Fruit fly (Drosophila melanogaster): ENCODE measurements around the gene bma.

The bma gene

DNA sequence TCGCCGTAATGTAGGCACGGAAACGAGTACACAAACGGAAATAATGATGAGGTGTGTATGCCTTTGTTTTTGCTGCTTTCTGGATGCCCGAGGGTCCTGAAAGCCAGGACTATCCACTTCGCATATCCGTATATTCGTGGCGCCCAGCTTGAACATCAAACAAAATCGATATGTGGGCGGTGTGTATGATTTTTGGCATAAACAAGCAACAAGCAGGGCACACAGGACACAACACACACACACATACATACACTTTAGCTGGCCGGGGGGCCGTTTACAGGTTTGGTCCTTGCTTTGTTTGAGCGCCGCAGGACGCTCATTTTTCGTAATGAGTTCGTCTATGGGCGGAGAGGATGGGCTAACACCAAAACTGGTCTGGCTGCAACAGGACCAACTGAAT, 2.9 kb upstream of the bma start:
- no peak for TF ChIP-seq Jra (GFP tag; optimal IDR thresholded peaks at IDR 0.05)
- no peak for TF ChIP-seq Hr83 (GFP tag; optimal IDR thresholded peaks at IDR 0.05; ENCODE audit: poor library complexity, severe bottlenecking)
- no peak for TF ChIP-seq Vsx2 (GFP tag; optimal IDR thresholded peaks at IDR 0.05; ENCODE audit: partially characterized antibody)
- no peak for TF ChIP-seq jim (GFP tag; optimal IDR thresholded peaks at IDR 0.05)
- TF ChIP-seq HLH106 (tag; optimal IDR thresholded peaks at IDR 0.05): no peak
- TF ChIP-seq h (GFP tag; optimal IDR thresholded peaks at IDR 0.05): no peak
- TF ChIP-seq Mio (GFP tag; optimal IDR thresholded peaks at IDR 0.05): no peak
- no peak for TF ChIP-seq rgr (GFP tag; optimal IDR thresholded peaks at IDR 0.05)
- TF ChIP-seq N (GFP tag; optimal IDR thresholded peaks at IDR 0.05): no peak
- no peak for TF ChIP-seq pan (optimal IDR thresholded peaks at IDR 0.05)
- no peak for TF ChIP-seq Hr78 (GFP tag; optimal IDR thresholded peaks at IDR 0.05)
- TF ChIP-seq Rel (GFP tag; optimal IDR thresholded peaks at IDR 0.05): no peak
- TF ChIP-seq Rel (tag; optimal IDR thresholded peaks at IDR 0.05): no peak
- TF ChIP-seq Abd-B (GFP tag; optimal IDR thresholded peaks at IDR 0.05): no peak
- no peak for TF ChIP-seq fru (GFP tag; optimal IDR thresholded peaks at IDR 0.05)
- TF ChIP-seq Myc (optimal IDR thresholded peaks at IDR 0.05): no peak
- no peak for TF ChIP-seq CrebA (GFP tag; optimal IDR thresholded peaks at IDR 0.05; ENCODE audit: borderline replicate concordance)
- TF ChIP-seq ey (GFP tag; optimal IDR thresholded peaks at IDR 0.05): no peak
- no peak for TF ChIP-seq psq (GFP tag; optimal IDR thresholded peaks at IDR 0.05)
- no peak for TF ChIP-seq dmrt93B (GFP tag; optimal IDR thresholded peaks at IDR 0.05)
- TF ChIP-seq lola (GFP tag; optimal IDR thresholded peaks at IDR 0.05): no peak

DNA sequence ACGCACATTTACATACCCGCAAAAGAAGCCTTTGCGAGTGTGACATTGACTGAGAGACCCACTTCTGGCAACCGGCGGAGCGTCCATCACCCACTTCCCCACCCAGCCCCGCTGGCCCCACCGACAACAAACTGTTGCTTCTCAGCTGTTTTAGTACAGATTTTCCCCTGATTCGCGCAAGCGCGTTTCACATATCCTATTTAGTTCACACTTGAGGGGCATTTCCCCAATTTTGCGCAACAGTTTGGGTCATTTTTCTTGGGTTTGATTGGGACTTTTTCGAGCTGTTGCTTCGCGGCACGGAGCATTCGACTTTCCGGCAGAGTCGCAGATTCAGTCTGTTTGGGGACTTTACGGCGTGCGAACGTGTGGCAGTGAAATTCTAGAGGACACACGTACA, 19.2 kb downstream of the bma start:
- TF ChIP-seq Hr83 (GFP tag; optimal IDR thresholded peaks at IDR 0.05; ENCODE audit: poor library complexity, severe bottlenecking): no peak
- no peak for TF ChIP-seq Rel (GFP tag; optimal IDR thresholded peaks at IDR 0.05)
- TF ChIP-seq Rel (tag; optimal IDR thresholded peaks at IDR 0.05): no peak
- no peak for TF ChIP-seq lola (GFP tag; optimal IDR thresholded peaks at IDR 0.05)
- no peak for TF ChIP-seq fru (GFP tag; optimal IDR thresholded peaks at IDR 0.05)
- no peak for TF ChIP-seq Mio (GFP tag; optimal IDR thresholded peaks at IDR 0.05)
- no peak for TF ChIP-seq h (GFP tag; optimal IDR thresholded peaks at IDR 0.05)
- TF ChIP-seq HLH106 (tag; optimal IDR thresholded peaks at IDR 0.05): no peak
- no peak for TF ChIP-seq CG32264 (GFP tag; optimal IDR thresholded peaks at IDR 0.05)

DNA sequence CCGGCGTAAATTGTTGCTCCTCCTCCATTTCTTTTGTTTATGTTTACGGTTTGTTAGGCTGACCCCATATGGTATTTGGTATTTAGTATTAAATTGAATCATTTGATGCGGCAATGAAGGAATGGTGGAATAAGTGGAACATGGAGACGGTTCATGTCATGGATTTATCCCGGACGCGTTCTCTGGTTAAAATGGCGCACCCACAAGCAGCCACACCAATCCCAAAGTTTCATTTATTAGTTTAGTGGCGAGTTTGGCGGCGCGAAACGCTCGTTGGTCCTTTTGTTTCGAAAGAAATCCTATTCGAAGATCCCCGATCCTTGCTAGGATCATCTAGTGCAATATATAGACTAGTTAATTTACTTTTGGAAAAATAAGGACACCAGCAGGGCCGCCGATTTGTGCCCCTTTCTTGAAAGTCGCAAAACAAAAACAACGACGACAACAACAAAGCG, 60.4 kb downstream of the bma start, which contains the start of the genes CG6685 and Dronc:
CG6685 (minus strand) TSS at position 51 of the 455 bp plus-strand sequence.
Dronc (plus strand) TSS at position 213 of the 455 bp plus-strand sequence.
- TF ChIP-seq Rel (GFP tag; optimal IDR thresholded peaks at IDR 0.05) (no peak), Rel (tag; optimal IDR thresholded peaks at IDR 0.05) (peak; percentile 99), Sp1 (GFP tag; optimal IDR thresholded peaks at IDR 0.05) (no peak), HLH106 (tag; optimal IDR thresholded peaks at IDR 0.05) (peak; percentile 10), Hr83 (GFP tag; optimal IDR thresholded peaks at IDR 0.05; ENCODE audit: poor library complexity, severe bottlenecking) (peak; percentile 14), Vsx2 (GFP tag; optimal IDR thresholded peaks at IDR 0.05; ENCODE audit: partially characterized antibody) (peak; percentile 18)

DNA sequence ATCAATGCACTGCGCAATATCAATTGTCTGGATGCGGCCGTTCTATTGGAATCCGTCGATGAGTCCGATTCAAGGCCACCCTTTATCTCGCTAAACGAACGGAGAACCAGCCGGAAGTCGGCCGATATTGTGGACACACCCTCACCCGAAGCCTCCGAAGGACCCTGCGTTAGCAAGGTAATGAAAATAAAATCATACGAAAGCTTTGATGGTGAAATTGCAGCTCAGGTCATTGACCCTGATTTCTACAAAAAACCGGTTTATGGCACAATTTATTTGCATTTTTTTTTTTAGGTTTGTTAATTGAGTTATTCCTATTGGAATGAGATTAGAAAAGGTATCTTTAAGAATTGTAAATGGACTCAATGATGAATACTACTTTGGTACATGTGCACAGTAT, 61.2 kb downstream of the bma start:
- no peak for TF ChIP-seq sage (GFP tag; optimal IDR thresholded peaks at IDR 0.05)
- TF ChIP-seq dl (GFP tag; optimal IDR thresholded peaks at IDR 0.05; ENCODE audit: insufficient read depth in 1 of 2, partially characterized antibody in 2 of 2): no peak
- TF ChIP-seq Jra (GFP tag; optimal IDR thresholded peaks at IDR 0.05): no peak
- no peak for TF ChIP-seq dmrt93B (GFP tag; optimal IDR thresholded peaks at IDR 0.05)
- TF ChIP-seq CrebA (GFP tag; optimal IDR thresholded peaks at IDR 0.05; ENCODE audit: borderline replicate concordance): no peak
- no peak for TF ChIP-seq Sp1 (GFP tag; optimal IDR thresholded peaks at IDR 0.05)
- no peak for TF ChIP-seq Hr83 (GFP tag; optimal IDR thresholded peaks at IDR 0.05; ENCODE audit: poor library complexity, severe bottlenecking)
- TF ChIP-seq brk (GFP tag; optimal IDR thresholded peaks at IDR 0.05): no peak

DNA sequence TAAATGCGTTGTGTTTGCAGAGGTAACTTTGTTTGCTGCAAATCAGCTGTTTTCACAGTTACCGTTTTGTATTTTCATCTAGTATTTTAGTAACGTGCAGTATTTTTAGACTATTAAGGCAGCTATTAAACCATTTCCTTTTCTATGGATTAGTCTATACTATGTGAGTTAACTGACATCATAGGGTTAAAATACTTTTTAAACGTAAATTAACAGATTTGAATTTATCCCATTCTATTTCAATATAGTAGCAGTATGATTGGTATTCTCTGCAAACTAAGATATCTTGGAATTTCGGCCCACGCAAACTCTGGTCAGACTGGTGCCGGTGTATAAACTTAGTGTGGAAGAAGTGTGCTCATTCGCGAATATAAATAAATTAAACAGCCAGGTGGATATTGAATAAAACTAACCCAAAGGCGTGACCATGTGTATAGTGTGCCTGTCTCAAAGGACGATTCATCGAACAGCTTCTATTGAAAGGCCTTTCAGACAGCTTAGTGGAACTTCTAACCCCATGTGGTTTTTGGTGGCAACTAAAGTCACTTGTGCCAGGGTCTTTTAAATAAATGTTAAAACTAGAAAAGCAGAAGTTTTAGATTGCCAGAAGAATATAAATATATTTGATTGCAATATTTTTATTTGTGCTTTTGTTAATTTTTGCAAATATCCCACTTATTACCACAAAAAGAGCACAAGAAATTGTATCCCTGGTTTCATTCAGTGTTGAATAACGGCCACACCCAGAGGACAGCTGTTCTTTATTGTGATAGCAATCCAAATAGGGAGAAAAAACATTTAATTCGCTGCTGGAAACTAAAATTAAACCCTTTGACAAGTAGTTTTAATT, 64.3 kb downstream of the bma start, which contains the start of the genes CG6674, CG42455 and vnc:
CG6674 (minus strand) TSS at position 48 of the 850 bp plus-strand sequence.
CG42455 (plus strand) TSS at position 306 of the 850 bp plus-strand sequence.
vnc (plus strand) TSS at position 306 of the 850 bp plus-strand sequence.
- TF ChIP-seq dsf (GFP tag; optimal IDR thresholded peaks at IDR 0.05; ENCODE audit: borderline replicate concordance): peak; percentile 18
- TF ChIP-seq br (GFP tag; optimal IDR thresholded peaks at IDR 0.05): no peak
- TF ChIP-seq Myc (optimal IDR thresholded peaks at IDR 0.05): peak; percentile 43
- peak; percentile 42 for TF ChIP-seq Hr83 (GFP tag; optimal IDR thresholded peaks at IDR 0.05; ENCODE audit: poor library complexity, severe bottlenecking)
- no peak for TF ChIP-seq usp (GFP tag; optimal IDR thresholded peaks at IDR 0.05)
- peak in 1 of 2 experiments; percentile 48 for TF ChIP-seq foxo (GFP tag; optimal IDR thresholded peaks at IDR 0.05)
- peak; percentile 50 for TF ChIP-seq Hnf4 (GFP tag; optimal IDR thresholded peaks at IDR 0.05)
- TF ChIP-seq brk (GFP tag; optimal IDR thresholded peaks at IDR 0.05): peak; percentile 19
- no peak for TF ChIP-seq sage (GFP tag; optimal IDR thresholded peaks at IDR 0.05)
- peak; percentile 4 for TF ChIP-seq sv (GFP tag; optimal IDR thresholded peaks at IDR 0.05)
- TF ChIP-seq Dif (GFP tag; optimal IDR thresholded peaks at IDR 0.05; ENCODE audit: partially characterized antibody): no peak
- peak; percentile 41 for TF ChIP-seq h (GFP tag; optimal IDR thresholded peaks at IDR 0.05)
- TF ChIP-seq Vsx2 (GFP tag; optimal IDR thresholded peaks at IDR 0.05; ENCODE audit: partially characterized antibody): no peak
- no peak for TF ChIP-seq GATAd (GFP tag; optimal IDR thresholded peaks at IDR 0.05)
- TF ChIP-seq CG9705 (GFP tag; optimal IDR thresholded peaks at IDR 0.05): peak; percentile 9
- TF ChIP-seq fru (GFP tag; optimal IDR thresholded peaks at IDR 0.05): peak; percentile 42
- no peak for TF ChIP-seq Rel (GFP tag; optimal IDR thresholded peaks at IDR 0.05)
- TF ChIP-seq Rel (tag; optimal IDR thresholded peaks at IDR 0.05): peak; percentile 38
- peak; percentile 11 for TF ChIP-seq ey (GFP tag; optimal IDR thresholded peaks at IDR 0.05)
- no peak for TF ChIP-seq dl (GFP tag; optimal IDR thresholded peaks at IDR 0.05; ENCODE audit: insufficient read depth in 1 of 2, partially characterized antibody in 2 of 2)
- peak; percentile 35 for TF ChIP-seq OdsH (GFP tag; optimal IDR thresholded peaks at IDR 0.05)
- TF ChIP-seq N (GFP tag; optimal IDR thresholded peaks at IDR 0.05): no peak
- peak; percentile 1 for TF ChIP-seq Jra (GFP tag; optimal IDR thresholded peaks at IDR 0.05)

Measured in whole organism, wandering third instar larva.